Worm (Caenorhabditis elegans): ENCODE measurements around the gene C14A4.6.

DNA sequence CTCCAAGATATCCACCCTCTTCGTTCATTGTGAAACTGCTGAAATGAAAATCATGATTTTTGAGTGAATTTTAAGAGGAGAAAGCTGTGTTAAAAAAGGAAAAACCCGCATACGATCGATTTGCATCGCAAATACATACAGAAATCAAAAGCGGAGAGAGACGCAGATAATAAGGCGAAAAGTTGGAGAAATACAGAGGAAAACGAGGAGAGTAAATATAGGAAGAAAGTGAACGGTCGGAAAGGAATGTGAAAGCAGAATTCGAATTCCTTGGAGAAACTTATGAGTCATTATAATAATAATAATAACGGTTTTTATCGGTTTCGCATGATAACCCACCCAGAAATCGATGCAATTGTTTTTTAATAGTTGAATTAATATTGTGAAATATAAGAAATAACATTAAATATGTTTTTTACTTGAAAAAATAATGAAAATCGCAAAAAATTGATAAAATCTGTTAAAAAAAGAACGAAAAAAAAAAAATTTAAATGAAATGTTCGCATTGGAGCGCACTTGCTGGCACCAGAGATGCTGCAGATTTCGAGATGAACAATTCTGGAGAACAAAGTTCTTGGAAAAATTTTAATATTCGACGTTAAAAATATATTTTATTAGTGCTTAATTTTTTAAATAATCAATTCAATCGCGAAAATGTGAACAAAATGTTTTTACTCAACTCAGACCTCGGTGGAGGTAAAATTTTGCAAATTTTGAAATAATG, 12.8 kb upstream of the C14A4.6 start, which contains the start of gene ccm-3:
- TF ChIP-seq nhr-28 (tag; optimal IDR thresholded peaks at IDR 0.05) (no peak), ces-1 (GFP tag; optimal IDR thresholded peaks at IDR 0.05) (peak; percentile 56), mep-1 (tag; optimal IDR thresholded peaks at IDR 0.05) (no peak), ceh-39 (tag; optimal IDR thresholded peaks at IDR 0.05) (no peak), lin-13 (tag; optimal IDR thresholded peaks at IDR 0.05) (no peak), tbx-8 (GFP tag; optimal IDR thresholded peaks at IDR 0.05) (no peak), ceh-83 (GFP tag; optimal IDR thresholded peaks at IDR 0.05) (no peak), elt-1 (tag; optimal IDR thresholded peaks at IDR 0.05; ENCODE audit: borderline replicate concordance, insufficient read depth) (no peak), blmp-1 (tag; optimal IDR thresholded peaks at IDR 0.05) (peak; percentile 81), nhr-76 (tag; optimal IDR thresholded peaks at IDR 0.05) (no peak)
